Worm (Caenorhabditis elegans) whole organism, mixed stage, embryonic: ENCODE results near the gene drn-1.

Experiments
- M03D4.4 ChIP-seq: sonication (generic microtip); optimal IDR thresholded peaks from 2 replicates; lab custom pipeline; 2017; ENCODE audit warnings: mild to moderate bottlenecking, missing genetic modification characterization, missing compliant biosample characterization
- bed-3 ChIP-seq: fragments of 200-800 bp; sonication (Bioruptor generic); optimal IDR thresholded peaks from 3 replicates; lab custom pipeline; 2018; ENCODE audit warnings: mild to moderate bottlenecking, missing genetic modification characterization, moderate library complexity, missing compliant biosample characterization
- ceh-39 ChIP-seq: fragments of 150-350 bp; optimal IDR thresholded peaks from 2 replicates; lab custom pipeline; 2014; ENCODE audit warnings: missing biosample characterization, missing genetic modification characterization
- ceh-43 ChIP-seq: fragments of 200-800 bp; sonication (Bioruptor generic); optimal IDR thresholded peaks from 2 replicates; lab custom pipeline; 2018; ENCODE audit warnings: mild to moderate bottlenecking, missing genetic modification characterization, moderate library complexity, missing compliant biosample characterization
- ceh-83 ChIP-seq: fragments of 200-800 bp; sonication (Bioruptor generic); optimal IDR thresholded peaks from 2 replicates; lab custom pipeline; 2018; ENCODE audit warnings: mild to moderate bottlenecking, missing genetic modification characterization, missing compliant biosample characterization
- ces-1 ChIP-seq: fragments of 150-350 bp; optimal IDR thresholded peaks from 2 replicates; lab custom pipeline; 2014; ENCODE audit warnings: missing biosample characterization, missing genetic modification reagents, missing genetic modification characterization
- drap-1 ChIP-seq: fragments of 200-800 bp; sonication (Bioruptor generic); optimal IDR thresholded peaks from 3 replicates; lab custom pipeline; 2018; ENCODE audit warnings: mild to moderate bottlenecking, missing genetic modification characterization, missing compliant biosample characterization
- elt-3 ChIP-seq: fragments of 150-350 bp; optimal IDR thresholded peaks from 2 replicates; lab custom pipeline; 2014; ENCODE audit warnings: missing biosample characterization, missing genetic modification characterization
- flh-1 ChIP-seq: fragments of 200-800 bp; sonication (Bioruptor generic); optimal IDR thresholded peaks from 2 replicates; lab custom pipeline; 2018; ENCODE audit warnings: mild to moderate bottlenecking, missing genetic modification characterization, moderate library complexity, missing compliant biosample characterization
- hlh-1 ChIP-seq: fragments of 150-350 bp; optimal IDR thresholded peaks from 2 replicates; lab custom pipeline; 2014; ENCODE audit warnings: missing biosample characterization, missing genetic modification reagents, missing genetic modification characterization
- lin-13 ChIP-seq: fragments of 150-350 bp; optimal IDR thresholded peaks from 2 replicates; lab custom pipeline; 2014; ENCODE audit warnings: missing biosample characterization, missing genetic modification characterization
- lin-32 ChIP-seq: fragments of 200-800 bp; sonication (Bioruptor generic); optimal IDR thresholded peaks from 2 replicates; lab custom pipeline; 2018; ENCODE audit warnings: mild to moderate bottlenecking, missing genetic modification characterization, missing compliant biosample characterization
- lsy-2 ChIP-seq: fragments of 150-350 bp; optimal IDR thresholded peaks from 2 replicates; lab custom pipeline; 2014; ENCODE audit warnings: missing biosample characterization, missing genetic modification characterization
- mab-5 ChIP-seq: fragments of 150-350 bp; optimal IDR thresholded peaks from 2 replicates; lab custom pipeline; 2014; ENCODE audit warnings: missing biosample characterization, missing genetic modification characterization
- mep-1 ChIP-seq: fragments of 150-350 bp; optimal IDR thresholded peaks from 2 replicates; lab custom pipeline; 2017; ENCODE audit warnings: missing biosample characterization, missing genetic modification reagents, missing genetic modification characterization, inconsistent platforms
- mls-2 ChIP-seq: sonication (generic microtip); optimal IDR thresholded peaks from 2 replicates; lab custom pipeline; 2016; ENCODE audit warnings: mild to moderate bottlenecking, missing genetic modification characterization, moderate library complexity, missing compliant biosample characterization
- nhr-12 ChIP-seq: fragments of 150-350 bp; optimal IDR thresholded peaks from 2 replicates; lab custom pipeline; 2014; ENCODE audit warnings: missing biosample characterization, missing genetic modification characterization
- nhr-2 ChIP-seq: fragments of 150-350 bp; optimal IDR thresholded peaks from 2 replicates; lab custom pipeline; 2014; ENCODE audit warnings: missing biosample characterization, missing genetic modification characterization
- nhr-237 ChIP-seq: fragments of 150-350 bp; optimal IDR thresholded peaks from 2 replicates; lab custom pipeline; 2014; ENCODE audit warnings: missing biosample characterization, missing genetic modification characterization
- nhr-28 ChIP-seq: fragments of 150-350 bp; optimal IDR thresholded peaks from 2 replicates; lab custom pipeline; 2014; ENCODE audit warnings: missing biosample characterization, missing genetic modification characterization
- nhr-76 ChIP-seq: sonication (generic microtip); optimal IDR thresholded peaks from 2 replicates; lab custom pipeline; 2017; ENCODE audit warnings: missing biosample characterization, missing genetic modification characterization
- pha-4 ChIP-seq: fragments of 150-350 bp; optimal IDR thresholded peaks from 2 replicates; lab custom pipeline; 2018; ENCODE audit warnings: missing biosample characterization, missing genetic modification reagents, missing genetic modification characterization
- sem-2 ChIP-seq: fragments of 200-800 bp; sonication (Bioruptor generic); optimal IDR thresholded peaks from 2 replicates; lab custom pipeline; 2018; ENCODE audit warnings: mild to moderate bottlenecking, missing genetic modification characterization, missing compliant biosample characterization
- snpc-4 ChIP-seq: fragments of 150-350 bp; optimal IDR thresholded peaks from 2 replicates; lab custom pipeline; 2014; ENCODE audit warnings: missing biosample characterization, missing genetic modification characterization
- sptf-1 ChIP-seq: sonication (generic microtip); optimal IDR thresholded peaks from 2 replicates; lab custom pipeline; 2017; ENCODE audit warnings: mild to moderate bottlenecking, missing genetic modification characterization, moderate library complexity, missing compliant biosample characterization
- tbx-8 ChIP-seq: fragments of 200-800 bp; sonication (Bioruptor generic); optimal IDR thresholded peaks from 2 replicates; lab custom pipeline; 2018; ENCODE audit warnings: mild to moderate bottlenecking, missing genetic modification characterization, moderate library complexity, missing compliant biosample characterization
- unc-120 ChIP-seq: sonication (generic microtip); optimal IDR thresholded peaks from 2 replicates; lab custom pipeline; 2017; ENCODE audit warnings: missing genetic modification characterization, missing compliant biosample characterization; ENCODE audit not compliant: poor library complexity, severe bottlenecking
- unc-39 ChIP-seq: fragments of 150-350 bp; optimal IDR thresholded peaks from 2 replicates; lab custom pipeline; 2014; ENCODE audit warnings: missing biosample characterization, missing genetic modification characterization
- zip-8 ChIP-seq: fragments of 150-350 bp; optimal IDR thresholded peaks from 2 replicates; lab custom pipeline; 2014; ENCODE audit warnings: missing biosample characterization, missing genetic modification characterization
- ztf-11 ChIP-seq: fragments of 150-350 bp; optimal IDR thresholded peaks from 2 replicates; lab custom pipeline; 2014; ENCODE audit warnings: missing biosample characterization, missing genetic modification characterization

drn-1 gene

ce11 chrII:5282740-5283281 lies 11.2 kb upstream of the drn-1 start:
- TF ChIP-seq nhr-28 (tag; lab: Kevin White, UChicago) (no peak), ceh-43 (no peak), ceh-83 (GFP tag; lab: Kevin White, UChicago) (no peak), sptf-1 (tag; lab: Kevin White, UChicago) (no peak), hlh-1 (tag; lab: Kevin White, UChicago) (no peak), nhr-76 (tag; lab: Kevin White, UChicago) (no peak), snpc-4 (tag; lab: Kevin White, UChicago) (no peak), elt-3 (no peak), unc-120 (tag; lab: Kevin White, UChicago) (no peak), ztf-11 (tag; lab: Kevin White, UChicago) (no peak), mls-2 (tag; lab: Kevin White, UChicago) (no peak), lsy-2 (no peak), mab-5 (tag; lab: Kevin White, UChicago) (no peak), drap-1 (GFP tag; lab: Kevin White, UChicago) (no peak), sem-2 (GFP tag; lab: Kevin White, UChicago) (no peak), lin-13 (tag; lab: Kevin White, UChicago) (no peak), ces-1 (GFP tag; lab: Kevin White, UChicago) (no peak)
- TF ChIP-seq, all 35 proteins: peak for 0

DNA sequence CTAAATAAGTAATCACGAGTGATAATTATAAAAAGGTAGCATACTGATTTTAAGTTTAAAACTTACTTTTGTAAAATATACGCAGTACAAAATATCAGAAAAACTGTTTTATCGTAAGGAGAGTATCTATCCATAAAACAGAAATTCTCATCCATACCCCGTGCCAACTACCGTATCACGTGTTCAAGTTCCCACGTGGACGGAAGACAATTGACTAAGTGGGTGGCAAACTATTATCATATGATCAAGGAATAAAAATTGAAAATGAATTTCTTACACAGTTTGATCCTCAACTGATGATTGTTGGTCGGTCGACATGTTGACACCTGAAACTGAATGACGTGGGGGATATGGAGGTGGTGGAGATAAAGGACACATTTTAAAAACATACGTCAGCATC lies 10.5 kb upstream of the drn-1 start, which contains the start of gene pmt-1:
Gene pmt-1, minus strand, starts transcription at position 332 of the 400 bp plus-strand sequence.
- TF ChIP-seq pha-4, result no peak
- TF ChIP-seq nhr-2 (tag; lab: Kevin White, UChicago), result no peak
- no peak for TF ChIP-seq drap-1 (GFP tag; lab: Kevin White, UChicago)
- TF ChIP-seq unc-39 (tag; lab: Kevin White, UChicago), result no peak

- TF ChIP-seq mab-5 (tag; lab: Kevin White, UChicago) (no peak), lin-32 (GFP tag; lab: Kevin White, UChicago) (no peak), nhr-2 (tag; lab: Kevin White, UChicago) (no peak), mep-1 (no peak), M03D4.4 (tag; lab: Kevin White, UChicago) (no peak), pha-4 (no peak), flh-1 (no peak), ceh-39 (tag; lab: Kevin White, UChicago) (no peak), ztf-11 (tag; lab: Kevin White, UChicago) (no peak), nhr-12 (tag; lab: Kevin White, UChicago) (no peak), lin-13 (tag; lab: Kevin White, UChicago) (no peak), bed-3 (GFP tag; lab: Kevin White, UChicago) (no peak), drap-1 (GFP tag; lab: Kevin White, UChicago) (no peak), tbx-8 (GFP tag; lab: Kevin White, UChicago) (no peak), elt-3 (no peak)
Measured at ce11 chrII:5281137-5281536, 9.5 kb upstream of the drn-1 start.

DNA sequence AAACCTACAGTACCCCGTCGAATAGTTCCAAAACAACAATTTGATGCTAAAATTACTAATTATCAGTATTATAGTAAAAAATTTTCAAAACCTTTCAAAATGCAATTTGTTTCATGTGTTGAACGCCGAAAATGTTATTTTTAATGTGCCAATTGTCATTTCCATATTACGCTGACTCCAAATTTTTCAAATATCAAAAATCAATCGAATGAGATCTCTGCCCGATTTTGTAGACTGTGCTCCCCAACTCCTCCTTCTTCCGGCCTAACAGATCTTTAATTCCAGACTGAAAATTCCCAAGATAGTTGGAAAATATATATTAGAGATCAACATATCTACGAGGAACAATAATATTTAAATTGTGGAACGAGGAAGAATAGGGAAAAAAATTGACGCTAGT lies 6.1 kb upstream of the drn-1 start:
- TF ChIP-seq nhr-237 (tag; lab: Kevin White, UChicago) (no peak), unc-120 (tag; lab: Kevin White, UChicago) (no peak), unc-39 (tag; lab: Kevin White, UChicago) (no peak), mep-1 (no peak), tbx-8 (GFP tag; lab: Kevin White, UChicago) (no peak), nhr-12 (tag; lab: Kevin White, UChicago) (no peak), lsy-2 (no peak), nhr-2 (tag; lab: Kevin White, UChicago) (no peak), pha-4 (no peak), snpc-4 (tag; lab: Kevin White, UChicago) (no peak), nhr-28 (tag; lab: Kevin White, UChicago) (no peak), ceh-39 (tag; lab: Kevin White, UChicago) (no peak), lin-32 (GFP tag; lab: Kevin White, UChicago) (no peak), zip-8 (tag; lab: Kevin White, UChicago) (no peak), hlh-1 (tag; lab: Kevin White, UChicago) (no peak), ceh-43 (no peak), mls-2 (tag; lab: Kevin White, UChicago) (no peak)
- TF ChIP-seq, all 35 proteins: peak for 0

DNA sequence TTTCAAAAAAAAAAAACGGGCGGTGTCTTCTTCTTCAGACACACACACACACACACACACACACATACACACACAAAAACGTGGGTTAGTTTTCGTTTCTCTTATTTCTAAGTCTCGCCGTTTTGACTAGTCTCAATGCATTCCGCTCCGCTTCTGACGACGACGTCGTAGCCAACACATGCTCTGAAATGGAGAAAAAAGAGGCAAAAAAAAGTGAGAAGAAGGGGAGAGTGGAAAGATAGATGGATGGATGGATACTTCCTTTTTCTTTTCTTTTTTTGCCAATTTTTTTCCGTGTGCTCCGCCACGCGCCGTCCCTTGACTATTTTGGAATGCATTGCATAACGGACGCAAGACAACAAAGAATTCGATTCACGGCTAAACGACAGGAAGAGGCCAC lies 5.1 kb upstream of the drn-1 start:
- TF ChIP-seq flh-1 (no peak), hlh-1 (tag; lab: Kevin White, UChicago) (no peak)
